Fruit fly (Drosophila melanogaster) whole organism, embryonic: ENCODE measurements around the gene Taf6.

Experiments used
- CG10959 ChIP-seq: fragments of 200-800 bp; sonication (Bioruptor generic); IDR thresholded peaks from 2 replicates; pipeline ENCODE4 v1.3.6; 2022; ENCODE audit warnings: missing biosample characterization, missing genetic modification characterization
- CG11093 ChIP-seq: fragments of 200-800 bp; sonication (Bioruptor generic); IDR thresholded peaks from 3 replicates; pipeline ENCODE4 v1.3.6; 2022; ENCODE audit warnings: missing biosample characterization, missing genetic modification characterization
- CG11695 ChIP-seq: fragments of 200-800 bp; sonication (Bioruptor generic); IDR thresholded peaks from 3 replicates; pipeline ENCODE4 v1.3.6; 2022; ENCODE audit warnings: missing biosample characterization, missing genetic modification characterization
- CG11696 ChIP-seq: fragments of 200-800 bp; sonication (Bioruptor generic); IDR thresholded peaks from 2 replicates; pipeline ENCODE4 v1.3.6; 2022; ENCODE audit warnings: missing biosample characterization, missing genetic modification characterization
- CG12219 ChIP-seq: fragments of 200-800 bp; sonication (Bioruptor generic); optimal IDR thresholded peaks from 3 replicates; lab custom pipeline; 2018; ENCODE audit warnings: missing biosample characterization, mild to moderate bottlenecking, missing genetic modification characterization
- CG13287 ChIP-seq: fragments of 200-800 bp; sonication (Bioruptor generic); IDR thresholded peaks from 2 replicates; pipeline ENCODE4 v1.3.6; 2022; ENCODE audit warnings: missing biosample characterization, missing genetic modification characterization; ENCODE audit not compliant: partially characterized antibody
- CG13424 ChIP-seq: fragments of 200-800 bp; sonication (Bioruptor generic); optimal IDR thresholded peaks from 2 replicates; lab custom pipeline; 2019; ENCODE audit warnings: missing biosample characterization, mild to moderate bottlenecking, missing genetic modification characterization, moderate library complexity
- CG13624 ChIP-seq: fragments of 200-800 bp; sonication (Bioruptor generic); optimal IDR thresholded peaks from 2 replicates; lab custom pipeline; 2016; ENCODE audit warnings: missing biosample characterization, missing genetic modification characterization
- CG18764 ChIP-seq: fragments of 200-800 bp; sonication (Bioruptor generic); optimal IDR thresholded peaks from 3 replicates; lab custom pipeline; 2016; ENCODE audit warnings: missing biosample characterization, missing genetic modification characterization
- CG2202 ChIP-seq: fragments of 200-800 bp; sonication (Bioruptor generic); optimal IDR thresholded peaks from 2 replicates; lab custom pipeline; 2018; ENCODE audit warnings: missing biosample characterization, mild to moderate bottlenecking, missing genetic modification characterization
- CG3281 ChIP-seq: fragments of 200-800 bp; sonication (Bioruptor generic); optimal IDR thresholded peaks from 3 replicates; lab custom pipeline; 2017; ENCODE audit warnings: missing biosample characterization, mild to moderate bottlenecking, missing genetic modification characterization
- CG3726 ChIP-seq: fragments of 200-800 bp; sonication (Bioruptor generic); IDR thresholded peaks from 3 replicates; pipeline ENCODE4, ENCODE4 v1.3.6; 2022; ENCODE audit warnings: missing biosample characterization, missing genetic modification characterization
- CG9797 ChIP-seq: fragments of 200-800 bp; sonication (Bioruptor generic); optimal IDR thresholded peaks from 3 replicates; lab custom pipeline; 2018; ENCODE audit warnings: missing biosample characterization, mild to moderate bottlenecking, missing genetic modification characterization
- CG9932 ChIP-seq: fragments of 200-800 bp; sonication (Bioruptor generic); IDR thresholded peaks from 2 replicates; pipeline ENCODE4 v1.3.6; 2022; ENCODE audit warnings: missing biosample characterization, missing genetic modification characterization
- CkIIα-i1 ChIP-seq: fragments of 200-800 bp; sonication (Bioruptor generic); IDR thresholded peaks from 2 replicates; pipeline ENCODE4 v1.3.6; 2022; ENCODE audit warnings: missing biosample characterization, missing genetic modification characterization
- D ChIP-seq, 2 experiments: fragments of 200-800 bp in 1 of 2; fragments of >200 bp in 1 of 2; sonication (Bioruptor generic) in 1 of 2; optimal IDR thresholded peaks; 2 replicates in 1 of 2; 3 replicates in 1 of 2; lab custom pipeline; 2017; ENCODE audit warnings: mild to moderate bottlenecking in 1 of 2, missing biosample characterization in 1 of 2, missing genetic modification characterization in 1 of 2, missing genetic modification reagents in 1 of 2
- Ets65A ChIP-seq: fragments of 200-800 bp; sonication (Bioruptor generic); peaks from one replicate; lab custom pipeline; 2016; ENCODE audit warnings: missing biosample characterization, missing genetic modification characterization
- Gsc ChIP-seq: fragments of 200-800 bp; sonication (Bioruptor generic); IDR thresholded peaks from 2 replicates; pipeline ENCODE4 v1.3.6; 2022; ENCODE audit warnings: missing biosample characterization, missing genetic modification characterization
- Hmx ChIP-seq: fragments of 200-800 bp; sonication (Bioruptor generic); optimal IDR thresholded peaks from 2 replicates; lab custom pipeline; 2016; ENCODE audit warnings: missing biosample characterization, missing genetic modification characterization
- Lim3 ChIP-seq: fragments of 200-800 bp; sonication (Bioruptor generic); IDR thresholded peaks from 2 replicates; pipeline ENCODE4 v1.3.6; 2022; ENCODE audit warnings: missing biosample characterization, missing genetic modification characterization
- MESR4 ChIP-seq: fragments of 200-800 bp; sonication (Bioruptor generic); optimal IDR thresholded peaks from 2 replicates; lab custom pipeline; 2018; ENCODE audit warnings: missing biosample characterization, mild to moderate bottlenecking, missing genetic modification characterization, moderate library complexity
- Nf-YA ChIP-seq: fragments of 200-800 bp; sonication (Bioruptor generic); IDR thresholded peaks from 2 replicates; pipeline ENCODE4 v1.3.6; 2022; ENCODE audit warnings: missing biosample characterization, missing genetic modification characterization
- Opbp ChIP-seq: fragments of 200-800 bp; sonication (Bioruptor generic); IDR thresholded peaks from 3 replicates; pipeline ENCODE4 v1.3.6; 2022; ENCODE audit warnings: missing biosample characterization, missing genetic modification characterization; ENCODE audit not compliant: partially characterized antibody
- PHDP ChIP-seq: fragments of 200-800 bp; sonication (Bioruptor generic); optimal IDR thresholded peaks from 3 replicates; lab custom pipeline; 2018; ENCODE audit warnings: missing biosample characterization, mild to moderate bottlenecking, missing genetic modification characterization, moderate library complexity
- Ravus ChIP-seq: fragments of 200-800 bp; sonication (Bioruptor generic); IDR thresholded peaks from 2 replicates; pipeline ENCODE4 v1.3.6; 2022; ENCODE audit warnings: missing biosample characterization, missing genetic modification characterization
- al ChIP-seq: fragments of 200-800 bp; sonication (Bioruptor generic); IDR thresholded peaks from 2 replicates; pipeline ENCODE4 v1.3.6; 2022; ENCODE audit warnings: missing biosample characterization, missing genetic modification characterization
- ara ChIP-seq: fragments of 200-800 bp; sonication (Bioruptor generic); IDR thresholded peaks from 2 replicates; pipeline ENCODE4 v1.3.6; 2022; ENCODE audit warnings: missing biosample characterization, missing genetic modification characterization
- cg ChIP-seq: fragments of 200-800 bp; sonication (Bioruptor generic); optimal IDR thresholded peaks from 3 replicates; lab custom pipeline; 2019; ENCODE audit warnings: missing biosample characterization, mild to moderate bottlenecking, missing genetic modification characterization, moderate library complexity
- crp ChIP-seq, 2 experiments: fragments of 200-800 bp; sonication (Bioruptor generic); optimal IDR thresholded peaks; 2 replicates in 1 of 2; 3 replicates in 1 of 2; lab custom pipeline; 2017; ENCODE audit warnings: missing biosample characterization in 2 of 2, missing genetic modification characterization in 2 of 2, mild to moderate bottlenecking in 1 of 2, moderate library complexity in 1 of 2
- dan ChIP-seq: fragments of 200-800 bp; sonication (Bioruptor generic); IDR thresholded peaks from 2 replicates; pipeline ENCODE4 v1.3.6; 2022; ENCODE audit warnings: missing biosample characterization, missing genetic modification characterization
- grn ChIP-seq: fragments of 200-800 bp; sonication (Bioruptor generic); optimal IDR thresholded peaks from 3 replicates; lab custom pipeline; 2017; ENCODE audit warnings: missing biosample characterization, missing genetic modification characterization
- kni ChIP-seq: fragments of 200-800 bp; sonication (Bioruptor generic); optimal IDR thresholded peaks from 3 replicates; lab custom pipeline; 2017; ENCODE audit warnings: mild to moderate bottlenecking, missing biosample characterization, missing genetic modification reagents, missing genetic modification characterization
- nerfin-2 ChIP-seq: fragments of 200-800 bp; sonication (Bioruptor generic); IDR thresholded peaks from 2 replicates; pipeline ENCODE4 v1.3.6; 2022; ENCODE audit warnings: missing biosample characterization, missing genetic modification characterization; ENCODE audit not compliant: partially characterized antibody
- onecut ChIP-seq: fragments of 200-800 bp; sonication (Bioruptor generic); IDR thresholded peaks from 2 replicates; pipeline ENCODE4 v1.3.6; 2022; ENCODE audit warnings: missing biosample characterization, missing genetic modification characterization
- pan ChIP-seq, 4 experiments: fragments of >200 bp in 3 of 4; fragments of 200-800 bp in 1 of 4; sonication (Bioruptor generic) in 1 of 4; optimal IDR thresholded peaks in 3 of 4; IDR thresholded peaks in 1 of 4; 2 replicates each; pipeline versions ENCODE4 v1.3.6 to Lab custom; 2017 to 2022; ENCODE audit warnings: missing biosample characterization in 2 of 4, missing genetic modification characterization in 2 of 4, mixed read lengths in 1 of 4
- pho ChIP-seq: fragments of 200-800 bp; sonication (Bioruptor generic); optimal IDR thresholded peaks from 2 replicates; lab custom pipeline; 2016; ENCODE audit warnings: missing biosample characterization, missing genetic modification characterization
- repo ChIP-seq: fragments of 200-800 bp; sonication (Bioruptor generic); optimal IDR thresholded peaks from 2 replicates; lab custom pipeline; 2016; ENCODE audit warnings: missing biosample characterization, missing genetic modification characterization
- sim ChIP-seq: fragments of 200-800 bp; sonication (Bioruptor generic); IDR thresholded peaks from 2 replicates; pipeline ENCODE4 v1.3.6; 2022; ENCODE audit warnings: missing biosample characterization, missing genetic modification characterization
- slp2 ChIP-seq: fragments of 200-800 bp; sonication (Bioruptor generic); optimal IDR thresholded peaks from 2 replicates; lab custom pipeline; 2016; ENCODE audit warnings: missing biosample characterization, missing genetic modification characterization
- vfl ChIP-seq: fragments of 200-800 bp; sonication (Bioruptor generic); optimal IDR thresholded peaks from 2 replicates; lab custom pipeline; 2016; ENCODE audit warnings: missing biosample characterization, missing genetic modification characterization
- vvl ChIP-seq: fragments of 200-800 bp; sonication (Bioruptor generic); IDR thresholded peaks from 2 replicates; pipeline ENCODE4 v1.3.6; 2022; ENCODE audit warnings: missing biosample characterization, missing genetic modification characterization

Taf6 gene

dm6 chr3L:19556738-19557137 is 42.1 kb upstream of the Taf6 start (continued):
- TF ChIP-seq Opbp: 0 out of 3 replicates have a peak, but pooled peaks have one; percentile 25
- TF ChIP-seq Lim3: no peak
- no peak for TF ChIP-seq CG13287 (GFP tag; lab: Robert Waterston, UW)
- peak; percentile 39 for TF ChIP-seq D (optimal IDR thresholded peaks at IDR 0.05; lab: Kevin White, UChicago)
- TF ChIP-seq D (GFP tag; optimal IDR thresholded peaks at IDR 0.05; lab: Kevin White, UChicago): no peak
- TF ChIP-seq kni (GFP tag; lab: Kevin White, UChicago): peak; percentile 95
- no peak for TF ChIP-seq CG11093
- peak; percentile 46 for TF ChIP-seq vfl
- TF ChIP-seq crp (GFP tag; optimal IDR thresholded peaks at IDR 0.05; lab: Kevin White, UChicago): no peak
- no peak for TF ChIP-seq CkIIα-i1
- TF ChIP-seq al (GFP tag; lab: Robert Waterston, UW): no peak
- no peak for TF ChIP-seq dan (GFP tag; lab: Robert Waterston, UW)
- no peak for TF ChIP-seq nerfin-2
- no peak for TF ChIP-seq Ravus (GFP tag; lab: Robert Waterston, UW)
- no peak for TF ChIP-seq pan (optimal IDR thresholded peaks at IDR 0.05; lab: Kevin White, UChicago)
- TF ChIP-seq pan (GFP tag; optimal IDR thresholded peaks at IDR 0.05 in 1 of 2, IDR thresholded peaks at IDR 0.05 in 1 of 2): no peak
- TF ChIP-seq sim (GFP tag; lab: Robert Waterston, UW): no peak
- no peak for TF ChIP-seq MESR4 (GFP tag; lab: Kevin White, UChicago)
- no peak for TF ChIP-seq CG3281 (GFP tag; lab: Kevin White, UChicago)
- TF ChIP-seq Nf-YA: no peak
- peak; percentile 11; the same call in 1 of the 2 replicates for TF ChIP-seq vvl (GFP tag; lab: Robert Waterston, UW)
- TF ChIP-seq CG13624 (GFP tag; lab: Kevin White, UChicago): no peak
- TF ChIP-seq CG11695 (GFP tag; lab: Robert Waterston, UW): no peak
- TF ChIP-seq pho: no peak
- TF ChIP-seq CG3726 (GFP tag; lab: Robert Waterston, UW): no peak
- TF ChIP-seq Ets65A (GFP tag; lab: Kevin White, UChicago): no peak
- no peak for TF ChIP-seq CG11696 (GFP tag; lab: Robert Waterston, UW)
- no peak for TF ChIP-seq CG10959
- TF ChIP-seq CG9932 (GFP tag; lab: Robert Waterston, UW): no peak
- no peak for TF ChIP-seq Hmx (GFP tag; lab: Kevin White, UChicago)
- no peak for TF ChIP-seq CG12219 (GFP tag; lab: Kevin White, UChicago)
- TF ChIP-seq CG18764: no peak
- TF ChIP-seq Gsc (GFP tag; lab: Robert Waterston, UW): no peak
- TF ChIP-seq onecut (GFP tag; lab: Robert Waterston, UW): no peak
- TF ChIP-seq ara (GFP tag; lab: Robert Waterston, UW): peak; percentile 28; the same call in 1 of the 2 replicates
- no peak for TF ChIP-seq CG2202 (tag; lab: Kevin White, UChicago)
- TF ChIP-seq cg (GFP tag; lab: Kevin White, UChicago): peak; percentile 59
- no peak for TF ChIP-seq CG13424 (tag; lab: Kevin White, UChicago)
- TF ChIP-seq slp2 (GFP tag; lab: Kevin White, UChicago): no peak
- TF ChIP-seq grn (GFP tag; lab: Kevin White, UChicago): no peak
- no peak for TF ChIP-seq PHDP (tag; lab: Kevin White, UChicago)
- TF ChIP-seq CG9797: no peak
- TF ChIP-seq repo (GFP tag; lab: Kevin White, UChicago): no peak
